Worm (Caenorhabditis elegans): ENCODE measurements around the gene F18E9.4.

DNA sequence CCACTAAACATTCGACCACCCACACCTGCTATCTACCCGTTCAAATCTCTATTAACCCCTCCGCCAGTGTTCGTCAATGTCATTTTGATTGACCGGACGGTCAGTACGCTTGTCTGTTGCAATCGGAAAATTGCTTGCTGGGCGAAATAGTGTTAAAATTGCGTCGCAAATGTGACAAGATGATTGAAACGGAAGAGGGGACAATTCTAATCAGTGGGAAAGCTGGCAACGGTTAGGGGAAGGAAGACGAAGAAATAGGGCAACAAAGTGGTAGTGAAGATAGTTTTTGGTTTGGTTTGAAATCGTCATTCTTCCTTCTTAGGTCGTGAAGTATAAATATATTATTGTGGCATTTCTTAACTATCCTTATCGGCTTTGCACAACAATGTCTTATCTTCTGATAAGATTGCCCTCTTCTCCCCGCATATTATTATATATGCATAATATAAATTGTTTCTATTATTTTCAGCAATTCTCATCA lies 11.9 kb upstream of the F18E9.4 start:
- TF ChIP-seq nhr-12 (tag; optimal IDR thresholded peaks at IDR 0.05) (no peak), R02D3.7 (tag; optimal IDR thresholded peaks at IDR 0.05) (no peak), nhr-76 (tag; optimal IDR thresholded peaks at IDR 0.05) (no peak), nhr-25 (tag; optimal IDR thresholded peaks at IDR 0.05) (peak; percentile 28), ceh-28 (tag; optimal IDR thresholded peaks at IDR 0.05) (no peak), nhr-11 (tag; optimal IDR thresholded peaks at IDR 0.05) (no peak), ceh-82 (tag; optimal IDR thresholded peaks at IDR 0.05) (no peak), nhr-28 (tag; optimal IDR thresholded peaks at IDR 0.05) (no peak), ama-1 (optimal IDR thresholded peaks at IDR 0.05) (no peak), unc-62 (GFP tag; optimal IDR thresholded peaks at IDR 0.05) (peak; percentile 7), fkh-2 (tag; optimal IDR thresholded peaks at IDR 0.05) (no peak), ceh-9 (tag; optimal IDR thresholded peaks at IDR 0.05) (no peak), nfya-1 (tag; optimal IDR thresholded peaks at IDR 0.05; ENCODE audit: insufficient read depth) (no peak), lin-15B (tag; optimal IDR thresholded peaks at IDR 0.05) (no peak)
